Worm (Caenorhabditis elegans) whole organism, young adult: ENCODE results near the gene math-33.

Source experiments
- D2030.7 ChIP-seq: fragments of 200-800 bp; sonication (Bioruptor generic); IDR thresholded peaks from 2 replicates; pipeline ENCODE4 v1.3.6; 2022; ENCODE audit warnings: missing genetic modification reagents, missing genetic modification characterization, missing compliant biosample characterization
- K12H6.12 ChIP-seq: fragments of 200-800 bp; sonication (Bioruptor generic); optimal IDR thresholded peaks from 2 replicates; lab custom pipeline; 2018; ENCODE audit warnings: mild to moderate bottlenecking, missing genetic modification characterization, missing compliant biosample characterization
- T07F8.4 ChIP-seq: sonication (generic microtip); optimal IDR thresholded peaks from 2 replicates; lab custom pipeline; 2016; ENCODE audit warnings: mild to moderate bottlenecking, missing genetic modification characterization, moderate library complexity, missing compliant biosample characterization
- ZK185.1 ChIP-seq: sonication (generic microtip); optimal IDR thresholded peaks from 2 replicates; lab custom pipeline; 2016; ENCODE audit warnings: mild to moderate bottlenecking, missing genetic modification characterization, missing compliant biosample characterization; ENCODE audit not compliant: poor library complexity, severe bottlenecking
- ama-1 ChIP-seq, 3 experiments: fragments of 150-350 bp in 1 of 3; sonication (generic microtip) in 2 of 3; optimal IDR thresholded peaks; 2 replicates each; lab custom pipeline; 2014 to 2018; ENCODE audit warnings: missing biosample characterization in 2 of 3, missing genetic modification characterization in 2 of 3, missing genetic modification reagents in 2 of 3
- ccch-3 ChIP-seq: fragments of 200-800 bp; sonication (Bioruptor generic); optimal IDR thresholded peaks from 2 replicates; lab custom pipeline; 2018; ENCODE audit warnings: mild to moderate bottlenecking, missing genetic modification characterization, missing compliant biosample characterization
- ceh-100 ChIP-seq: fragments of 200-800 bp; sonication (Bioruptor generic); IDR thresholded peaks from 2 replicates; pipeline ENCODE4 v1.3.6; 2022; ENCODE audit warnings: missing genetic modification reagents, missing genetic modification characterization, missing compliant biosample characterization
- ceh-27 ChIP-seq: fragments of 200-800 bp; sonication (Bioruptor generic); optimal IDR thresholded peaks from 2 replicates; lab custom pipeline; 2018; ENCODE audit warnings: mild to moderate bottlenecking, missing genetic modification characterization, moderate library complexity, missing compliant biosample characterization
- ceh-79 ChIP-seq: sonication (generic microtip); optimal IDR thresholded peaks from 2 replicates; lab custom pipeline; 2017; ENCODE audit warnings: mild to moderate bottlenecking, missing genetic modification characterization, missing compliant biosample characterization
- ceh-91 ChIP-seq: fragments of 200-800 bp; sonication (Bioruptor generic); IDR thresholded peaks from 2 replicates; pipeline ENCODE4 v1.3.6; 2022; ENCODE audit warnings: missing genetic modification reagents, missing genetic modification characterization, missing compliant biosample characterization
- dox-1 ChIP-seq: fragments of 200-800 bp; sonication (Bioruptor generic); IDR thresholded peaks from 2 replicates; pipeline ENCODE4 v1.3.6; 2022; ENCODE audit warnings: missing genetic modification reagents, missing genetic modification characterization, missing compliant biosample characterization
- dpff-1 ChIP-seq: sonication (generic microtip); optimal IDR thresholded peaks from 2 replicates; lab custom pipeline; 2017; ENCODE audit warnings: mild to moderate bottlenecking, missing genetic modification characterization, missing compliant biosample characterization
- dpl-1 ChIP-seq: fragments of 150-350 bp; optimal IDR thresholded peaks from 2 replicates; lab custom pipeline; 2014; ENCODE audit warnings: missing biosample characterization, missing genetic modification reagents, missing genetic modification characterization
- fkh-3 ChIP-seq: sonication (generic microtip); optimal IDR thresholded peaks from 2 replicates; lab custom pipeline; 2016; ENCODE audit warnings: mild to moderate bottlenecking, missing genetic modification characterization, missing compliant biosample characterization
- hmg-1.2 ChIP-seq: fragments of 200-800 bp; sonication (Bioruptor generic); IDR thresholded peaks from 2 replicates; pipeline ENCODE4 v1.3.6; 2022; ENCODE audit warnings: missing genetic modification reagents, missing genetic modification characterization, missing compliant biosample characterization
- hsf-1 ChIP-seq: fragments of 200-800 bp; sonication (Bioruptor generic); IDR thresholded peaks from 2 replicates; pipeline ENCODE4 v1.3.6; 2022; ENCODE audit warnings: missing genetic modification reagents, missing genetic modification characterization, missing compliant biosample characterization
- lag-1 ChIP-seq: fragments of 200-800 bp; sonication (Bioruptor generic); IDR thresholded peaks from 2 replicates; pipeline ENCODE4 v1.3.6; 2022; ENCODE audit warnings: missing genetic modification reagents, missing genetic modification characterization, missing compliant biosample characterization
- let-526 ChIP-seq: fragments of 200-800 bp; sonication (Bioruptor generic); IDR thresholded peaks from 2 replicates; pipeline ENCODE4 v1.3.6; 2022; ENCODE audit warnings: missing genetic modification reagents, missing genetic modification characterization, missing compliant biosample characterization
- lin-26 ChIP-seq: fragments of 200-800 bp; sonication (Bioruptor generic); IDR thresholded peaks from 2 replicates; pipeline ENCODE4 v1.3.6; 2022; ENCODE audit warnings: missing genetic modification reagents, missing genetic modification characterization, missing compliant biosample characterization
- lsy-27 ChIP-seq: sonication (generic microtip); optimal IDR thresholded peaks from 2 replicates; lab custom pipeline; 2017; ENCODE audit warnings: missing genetic modification characterization, mild to moderate bottlenecking, missing compliant biosample characterization, antibody characterized with exemption, missing genotype, borderline replicate concordance; ENCODE audit not compliant: insufficient read depth
- madf-3 ChIP-seq: fragments of 200-800 bp; sonication (Bioruptor generic); IDR thresholded peaks from 2 replicates; pipeline ENCODE4 v1.3.6; 2022; ENCODE audit warnings: missing genetic modification reagents, missing genetic modification characterization, missing compliant biosample characterization
- madf-8 ChIP-seq: fragments of 200-800 bp; sonication (Bioruptor generic); conservative IDR thresholded peaks from 2 replicates; pipeline ENCODE4 v1.3.6; 2022; ENCODE audit warnings: missing genetic modification reagents, missing genetic modification characterization, missing compliant biosample characterization
- mcd-1 ChIP-seq: fragments of 200-800 bp; sonication (Bioruptor generic); IDR thresholded peaks from 2 replicates; pipeline ENCODE4 v1.3.6; 2022; ENCODE audit warnings: missing genetic modification reagents, missing genetic modification characterization, missing compliant biosample characterization
- mel-28 ChIP-seq: sonication (generic microtip); optimal IDR thresholded peaks from 2 replicates; lab custom pipeline; 2016; ENCODE audit warnings: borderline replicate concordance, mild to moderate bottlenecking, missing genetic modification characterization, missing compliant biosample characterization
- nfyb-1 ChIP-seq: fragments of 200-800 bp; sonication (Bioruptor generic); IDR thresholded peaks from 2 replicates; pipeline ENCODE4 v1.3.6; 2022; ENCODE audit warnings: missing genetic modification reagents, missing genetic modification characterization, missing compliant biosample characterization
- nhr-120 ChIP-seq: fragments of 200-800 bp; sonication (Bioruptor generic); IDR thresholded peaks from 2 replicates; pipeline ENCODE4 v1.3.6; 2022; ENCODE audit warnings: missing genetic modification characterization, missing compliant biosample characterization
- nhr-179 ChIP-seq: sonication (generic microtip); optimal IDR thresholded peaks from 2 replicates; lab custom pipeline; 2016; ENCODE audit warnings: mild to moderate bottlenecking, missing genetic modification characterization, missing compliant biosample characterization
- nhr-27 ChIP-seq: fragments of 200-800 bp; sonication (Bioruptor generic); optimal IDR thresholded peaks from 2 replicates; lab custom pipeline; 2018; ENCODE audit warnings: mild to moderate bottlenecking, missing genetic modification characterization, moderate library complexity, missing compliant biosample characterization
- nhr-90 ChIP-seq: sonication (generic microtip); optimal IDR thresholded peaks from 2 replicates; lab custom pipeline; 2016; ENCODE audit warnings: missing genotype, mild to moderate bottlenecking, missing genetic modification characterization, missing compliant biosample characterization
- rec-8 ChIP-seq, 2 experiments: sonication (generic microtip); optimal IDR thresholded peaks; 2 replicates each; lab custom pipeline; 2016; ENCODE audit warnings: mild to moderate bottlenecking in 2 of 2, missing genetic modification characterization in 2 of 2, missing genetic modification reagents in 2 of 2, missing genotype in 2 of 2, missing biosample characterization in 1 of 2, missing compliant biosample characterization in 1 of 2, moderate library complexity in 1 of 2
- repo-1 ChIP-seq: sonication (generic microtip); optimal IDR thresholded peaks from 2 replicates; lab custom pipeline; 2017; ENCODE audit warnings: mild to moderate bottlenecking, missing genetic modification characterization, missing compliant biosample characterization
- zim-3 ChIP-seq: sonication (generic microtip); optimal IDR thresholded peaks from 2 replicates; lab custom pipeline; 2017; ENCODE audit warnings: mild to moderate bottlenecking, missing genetic modification characterization, moderate library complexity, missing compliant biosample characterization
- ztf-22 ChIP-seq: fragments of 200-800 bp; sonication (Bioruptor generic); optimal IDR thresholded peaks from 2 replicates; lab custom pipeline; 2018; ENCODE audit warnings: mild to moderate bottlenecking, missing genetic modification characterization, moderate library complexity, missing compliant biosample characterization
- ztf-26 ChIP-seq: sonication (generic microtip); optimal IDR thresholded peaks from 2 replicates; lab custom pipeline; 2017; ENCODE audit warnings: missing genetic modification characterization, missing compliant biosample characterization
- ztf-28 ChIP-seq: fragments of 200-800 bp; sonication (Bioruptor generic); IDR thresholded peaks from 2 replicates; pipeline ENCODE4 v1.3.6; 2022; ENCODE audit warnings: missing genetic modification reagents, missing genetic modification characterization, missing compliant biosample characterization

math-33 gene

DNA sequence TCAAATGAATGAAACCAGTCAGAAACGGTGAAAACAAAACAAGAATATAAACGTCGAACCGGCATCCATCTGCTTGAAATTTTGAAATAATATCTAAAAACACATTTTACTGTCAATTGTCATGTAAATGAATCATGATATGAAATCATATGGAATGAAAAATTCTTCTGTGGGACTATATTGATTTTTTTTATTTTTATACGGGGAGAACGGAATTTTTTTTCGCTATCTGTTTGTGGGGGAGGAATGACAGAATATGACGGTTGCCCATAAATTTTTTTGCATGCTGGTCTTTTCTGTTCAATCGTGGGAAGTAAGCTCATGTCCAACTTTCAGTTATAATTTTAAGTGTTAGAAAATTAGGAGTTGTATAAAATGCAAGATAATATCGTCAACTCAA lies 31.0 kb downstream of the math-33 start, which contains the start of gene C06H2.7:
C06H2.7 (minus strand) TSS at position 101 of the 400 bp plus-strand sequence.
- TF ChIP-seq rec-8 (tag; optimal IDR thresholded peaks at IDR 0.05; lab: Kevin White, UChicago) = no peak
- no peak for TF ChIP-seq nhr-27 (tag; lab: Kevin White, UChicago)
- no peak for TF ChIP-seq nhr-179
- TF ChIP-seq hsf-1 (GFP tag; lab: Robert Waterston, UW) = no peak
- no peak for TF ChIP-seq ceh-100
- TF ChIP-seq K12H6.12 = no peak
- no peak for TF ChIP-seq ztf-26
- TF ChIP-seq D2030.7 = no peak
- TF ChIP-seq lag-1 = no peak
- TF ChIP-seq ztf-28 = no peak
- no peak for TF ChIP-seq zim-3 (tag; lab: Kevin White, UChicago)
- TF ChIP-seq fkh-3 (tag; lab: Kevin White, UChicago) = no peak
- TF ChIP-seq dpl-1 (GFP tag; lab: Kevin White, UChicago) = no peak
- no peak for TF ChIP-seq ZK185.1 (tag; lab: Kevin White, UChicago)
- TF ChIP-seq, all 124 proteins: peak for 0

- no peak for TF ChIP-seq T07F8.4 (tag; lab: Kevin White, UChicago)
- no peak for TF ChIP-seq fkh-3 (tag; lab: Kevin White, UChicago)
- no peak for TF ChIP-seq mel-28
- TF ChIP-seq nhr-90 = no peak
- no peak for TF ChIP-seq ceh-79 (tag; lab: Kevin White, UChicago)
- peak; percentile 34; the same call in 1 of the 2 replicates for TF ChIP-seq mcd-1 (GFP tag; lab: Robert Waterston, UW)
- TF ChIP-seq ztf-22 = no peak
- peak; percentile 71 for TF ChIP-seq ama-1 (optimal IDR thresholded peaks at IDR 0.05; lab: Kevin White, UChicago)
- no peak for TF ChIP-seq ama-1 (GFP tag; optimal IDR thresholded peaks at IDR 0.05; lab: Kevin White, UChicago)
- peak; percentile 17 for TF ChIP-seq repo-1 (tag; lab: Kevin White, UChicago)
- TF ChIP-seq lsy-27 = no peak
- TF ChIP-seq, all 124 proteins: peak for 3
Measured at ce11 chrV:11146958-11147779, 33.5 kb downstream of the math-33 start, which contains the start of the genes T19C4.24 and nlp-33. TSS of gene T19C4.24 (minus strand) at chrV:11147008. TSS of gene nlp-33 (plus strand) at chrV:11147346.

DNA sequence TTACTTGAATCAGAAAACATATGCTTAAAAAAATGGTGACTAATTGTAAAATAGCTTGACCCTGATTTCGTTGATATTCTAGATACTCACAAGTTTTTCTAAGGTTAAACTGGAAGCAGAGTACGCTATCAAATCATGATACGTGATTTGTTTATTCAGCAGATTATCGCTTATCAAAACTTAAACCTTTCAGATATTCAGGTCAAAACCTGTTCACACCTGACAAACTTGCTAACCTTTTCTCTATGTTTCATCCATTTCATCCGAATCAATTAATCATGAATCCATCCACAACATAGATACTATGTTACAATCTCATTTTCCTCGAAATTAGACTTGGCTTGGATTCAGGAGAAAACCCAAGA lies 34.1 kb downstream of the math-33 start:
- TF ChIP-seq madf-3 (no peak), nfyb-1 (GFP tag; lab: Robert Waterston, UW) (0 out of 2 replicates have a peak, but pooled peaks have one; percentile 30), rec-8 (tag; optimal IDR thresholded peaks at IDR 0.05; lab: Kevin White, UChicago) (no peak), ama-1 (optimal IDR thresholded peaks at IDR 0.05; lab: Kevin White, UChicago) (peak; percentile 67), ama-1 (GFP tag; optimal IDR thresholded peaks at IDR 0.05; lab: Kevin White, UChicago) (no peak), ztf-26 (peak; percentile 53), ceh-27 (GFP tag; lab: Kevin White, UChicago) (no peak), ccch-3 (GFP tag; lab: Kevin White, UChicago) (no peak), lin-26 (no peak)

DNA sequence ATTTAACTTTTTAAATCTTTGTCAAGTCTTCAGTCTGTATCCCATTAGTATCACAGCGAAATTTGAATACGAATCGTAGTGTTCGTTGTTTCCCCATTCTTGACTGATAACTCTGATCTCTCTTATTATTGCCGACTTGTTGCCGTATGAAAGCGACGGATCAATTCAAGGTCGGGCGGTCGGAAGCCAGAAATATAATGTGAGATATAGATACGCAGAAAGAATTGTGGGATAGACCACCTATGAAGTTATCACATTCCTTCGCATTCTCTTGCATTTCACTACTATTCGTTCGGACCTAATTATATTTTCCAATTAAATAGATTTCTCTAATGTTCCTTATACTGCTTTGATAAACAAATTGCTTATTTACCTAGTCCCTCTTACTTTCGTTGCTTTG lies 35.3 kb downstream of the math-33 start:
- TF ChIP-seq nhr-120 (GFP tag; lab: Robert Waterston, UW) (no peak), madf-8 (GFP tag; lab: Robert Waterston, UW) (no peak), dpff-1 (no peak), ceh-91 (no peak), let-526 (no peak), hmg-1.2 (GFP tag; lab: Robert Waterston, UW) (no peak), dox-1 (GFP tag; lab: Robert Waterston, UW) (no peak)
